Fruit fly (Drosophila melanogaster): ENCODE measurements around the gene Hr78.

DNA sequence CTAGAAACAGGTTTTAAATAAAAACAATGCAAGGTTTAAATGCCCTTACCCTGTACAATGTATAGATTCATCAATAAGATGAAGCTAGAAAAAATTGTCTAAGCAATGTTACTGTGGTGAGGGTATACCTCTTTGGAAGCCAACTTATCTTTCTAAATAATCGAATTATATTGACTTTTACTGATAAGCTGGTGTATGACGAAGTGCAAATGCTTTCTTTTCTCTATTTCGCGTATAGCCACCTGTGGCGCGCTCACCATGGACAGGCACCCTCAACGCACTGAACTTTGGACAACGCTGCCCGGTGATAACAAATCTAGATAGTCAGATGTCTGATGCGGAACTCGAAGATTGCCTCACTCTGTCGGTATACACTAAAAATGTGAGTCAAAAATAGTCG lies 4.6 kb upstream of the Hr78 start:
- TF ChIP-seq CTCF (optimal IDR thresholded peaks at IDR 0.05) (no peak), CG8478 (optimal IDR thresholded peaks at IDR 0.05) (no peak)

All from S2 (cell line).